Fruit fly (Drosophila melanogaster) whole organism, embryonic: ENCODE data around the gene CG1896.

Experiments used
- CG12071 ChIP-seq: fragments of 200-800 bp; sonication (Bioruptor generic); optimal IDR thresholded peaks from 3 replicates; lab custom pipeline; 2018; ENCODE audit warnings: missing biosample characterization, mild to moderate bottlenecking, missing genetic modification characterization
- CG12744 ChIP-seq: fragments of 200-800 bp; sonication (Bioruptor generic); optimal IDR thresholded peaks from 2 replicates; lab custom pipeline; 2016; ENCODE audit warnings: missing biosample characterization, missing genetic modification characterization
- CG13123 ChIP-seq: fragments of 200-800 bp; sonication (Bioruptor generic); optimal IDR thresholded peaks from 2 replicates; lab custom pipeline; 2016; ENCODE audit warnings: missing biosample characterization, missing genetic modification characterization
- CG15073 ChIP-seq: fragments of 200-800 bp; sonication (Bioruptor generic); optimal IDR thresholded peaks from 2 replicates; lab custom pipeline; 2016; ENCODE audit warnings: missing biosample characterization, missing genetic modification characterization
- CG17612 ChIP-seq: fragments of 200-800 bp; sonication (Bioruptor generic); IDR thresholded peaks from 2 replicates; pipeline ENCODE4 v1.3.6; 2022; ENCODE audit warnings: missing biosample characterization, missing genetic modification characterization
- CG2202 ChIP-seq: fragments of 200-800 bp; sonication (Bioruptor generic); optimal IDR thresholded peaks from 2 replicates; lab custom pipeline; 2018; ENCODE audit warnings: missing biosample characterization, mild to moderate bottlenecking, missing genetic modification characterization
- CG2875 ChIP-seq: fragments of 200-800 bp; sonication (Bioruptor generic); optimal IDR thresholded peaks from 2 replicates; lab custom pipeline; 2017; ENCODE audit warnings: missing biosample characterization, mild to moderate bottlenecking, missing genetic modification characterization, missing genetic modification reagents
- CG33557 ChIP-seq: fragments of 200-800 bp; sonication (Bioruptor generic); optimal IDR thresholded peaks from 2 replicates; lab custom pipeline; 2019; ENCODE audit warnings: missing biosample characterization, mild to moderate bottlenecking, missing genetic modification characterization, moderate library complexity
- CG34224 ChIP-seq: fragments of 200-800 bp; sonication (Bioruptor generic); IDR thresholded peaks from 3 replicates; pipeline ENCODE4 v1.3.6; 2022; ENCODE audit warnings: missing biosample characterization, missing genetic modification characterization; ENCODE audit not compliant: partially characterized antibody
- CG3995 ChIP-seq: fragments of 200-800 bp; sonication (Bioruptor generic); optimal IDR thresholded peaks from 3 replicates; lab custom pipeline; 2016; ENCODE audit warnings: missing biosample characterization, missing genetic modification characterization
- CG4360 ChIP-seq: fragments of 200-800 bp; sonication (Bioruptor generic); IDR thresholded peaks from 2 replicates; pipeline ENCODE4 v1.3.6; 2022; ENCODE audit warnings: missing biosample characterization, missing genetic modification characterization
- CG6791 ChIP-seq: fragments of 200-800 bp; sonication (Bioruptor generic); IDR thresholded peaks from 3 replicates; pipeline ENCODE4 v1.3.6; 2022; ENCODE audit warnings: missing biosample characterization, missing genetic modification characterization; ENCODE audit not compliant: partially characterized antibody
- CG7928 ChIP-seq: fragments of 200-800 bp; sonication (Bioruptor generic); optimal IDR thresholded peaks from 2 replicates; lab custom pipeline; 2017; ENCODE audit warnings: missing biosample characterization, mild to moderate bottlenecking, missing genetic modification characterization
- CG8388 ChIP-seq: fragments of 200-800 bp; sonication (Bioruptor generic); optimal IDR thresholded peaks from 2 replicates; lab custom pipeline; 2019; ENCODE audit warnings: missing biosample characterization, mild to moderate bottlenecking, missing genetic modification characterization, moderate library complexity
- CG8478 ChIP-seq: fragments of >200 bp; optimal IDR thresholded peaks from 2 replicates; lab custom pipeline; 2018
- CG9876 ChIP-seq: fragments of 200-800 bp; sonication (Bioruptor generic); optimal IDR thresholded peaks from 2 replicates; lab custom pipeline; 2016; ENCODE audit warnings: missing biosample characterization, missing genetic modification characterization
- CHES-1-like ChIP-seq: fragments of 200-800 bp; sonication (Bioruptor generic); optimal IDR thresholded peaks from 2 replicates; lab custom pipeline; 2016; ENCODE audit warnings: missing biosample characterization, missing genetic modification characterization
- Chrac-16 ChIP-seq: fragments of 200-800 bp; sonication (Bioruptor generic); optimal IDR thresholded peaks from 3 replicates; lab custom pipeline; 2016; ENCODE audit warnings: missing biosample characterization, missing genetic modification characterization
- Dad ChIP-seq: fragments of 200-800 bp; sonication (Bioruptor generic); optimal IDR thresholded peaks from 3 replicates; lab custom pipeline; 2016; ENCODE audit warnings: missing biosample characterization, missing genetic modification characterization
- Deaf1 ChIP-seq: fragments of 200-800 bp; optimal IDR thresholded peaks from 3 replicates; lab custom pipeline; 2019; ENCODE audit warnings: missing biosample characterization, mild to moderate bottlenecking, missing genetic modification characterization, moderate library complexity
- Dll ChIP-seq: fragments of 200-800 bp; sonication (Bioruptor generic); IDR thresholded peaks from 4 replicates; pipeline ENCODE4 v1.3.6; 2022; ENCODE audit warnings: missing biosample characterization, missing genetic modification characterization; ENCODE audit not compliant: partially characterized antibody
- Fer2 ChIP-seq: fragments of 200-800 bp; sonication (Bioruptor generic); optimal IDR thresholded peaks from 2 replicates; lab custom pipeline; 2018; ENCODE audit warnings: missing biosample characterization, mild to moderate bottlenecking, missing genetic modification characterization, moderate library complexity
- Oaz ChIP-seq: fragments of 200-800 bp; sonication (Bioruptor generic); IDR thresholded peaks from 2 replicates; pipeline ENCODE4 v1.3.6; 2022; ENCODE audit warnings: missing biosample characterization, missing genetic modification characterization
- Optix ChIP-seq: fragments of 200-800 bp; sonication (Bioruptor generic); IDR thresholded peaks from 3 replicates; pipeline ENCODE4 v1.3.6; 2022; ENCODE audit warnings: missing biosample characterization, missing genetic modification characterization
- Poxn ChIP-seq: fragments of 200-800 bp; sonication (Bioruptor generic); IDR thresholded peaks from 2 replicates; pipeline ENCODE4 v1.3.6; 2022; ENCODE audit warnings: missing biosample characterization, missing genetic modification characterization
- Sry-δ ChIP-seq: fragments of 200-800 bp; sonication (Bioruptor generic); optimal IDR thresholded peaks from 2 replicates; lab custom pipeline; 2016; ENCODE audit warnings: missing biosample characterization, missing genetic modification characterization
- bcd ChIP-seq: fragments of 200-800 bp; sonication (Bioruptor generic); optimal IDR thresholded peaks from 2 replicates; lab custom pipeline; 2017; ENCODE audit warnings: missing biosample characterization, mild to moderate bottlenecking, missing genetic modification characterization
- cato ChIP-seq: fragments of 200-800 bp; sonication (Bioruptor generic); optimal IDR thresholded peaks from 2 replicates; lab custom pipeline; 2016; ENCODE audit warnings: missing biosample characterization, missing genetic modification characterization, borderline replicate concordance
- caup ChIP-seq: fragments of 200-800 bp; sonication (Bioruptor generic); optimal IDR thresholded peaks from 3 replicates; lab custom pipeline; 2017; ENCODE audit warnings: missing biosample characterization, mild to moderate bottlenecking, missing genetic modification characterization, moderate library complexity; ENCODE audit not compliant: severe bottlenecking
- ci ChIP-seq: fragments of 200-800 bp; sonication (Bioruptor generic); IDR thresholded peaks from 3 replicates; pipeline ENCODE4 v1.3.6; 2022; ENCODE audit warnings: missing biosample characterization, missing genetic modification characterization
- cwo ChIP-seq: fragments of 200-800 bp; sonication (Bioruptor generic); optimal IDR thresholded peaks from 3 replicates; lab custom pipeline; 2017; ENCODE audit warnings: missing biosample characterization, missing genetic modification characterization, mild to moderate bottlenecking, moderate library complexity, missing genetic modification reagents
- dmrt11E ChIP-seq: fragments of 200-800 bp; sonication (Bioruptor generic); optimal IDR thresholded peaks from 3 replicates; lab custom pipeline; 2018; ENCODE audit warnings: missing biosample characterization, mild to moderate bottlenecking, missing genetic modification characterization, moderate library complexity
- emc ChIP-seq: fragments of 200-800 bp; sonication (Bioruptor generic); optimal IDR thresholded peaks from 2 replicates; lab custom pipeline; 2016; ENCODE audit warnings: missing biosample characterization, missing genetic modification characterization
- ftz-f1 ChIP-seq: fragments of 200-800 bp; sonication (Bioruptor generic); optimal IDR thresholded peaks from 2 replicates; lab custom pipeline; 2016; ENCODE audit warnings: missing biosample characterization, missing genetic modification characterization
- gcm2 ChIP-seq: fragments of 200-800 bp; sonication (Bioruptor generic); optimal IDR thresholded peaks from 2 replicates; lab custom pipeline; 2016; ENCODE audit warnings: missing biosample characterization, missing genetic modification characterization
- grau ChIP-seq: fragments of 200-800 bp; optimal IDR thresholded peaks from 3 replicates; lab custom pipeline; 2019; ENCODE audit warnings: missing biosample characterization, mild to moderate bottlenecking, missing genetic modification characterization, moderate library complexity
- gsb ChIP-seq: fragments of 200-800 bp; sonication (Bioruptor generic); IDR thresholded peaks from 2 replicates; pipeline ENCODE4 v1.3.6; 2022; ENCODE audit warnings: missing biosample characterization, missing genetic modification characterization
- gsb-n ChIP-seq: fragments of 200-800 bp; sonication (Bioruptor generic); optimal IDR thresholded peaks from 3 replicates; lab custom pipeline; 2018; ENCODE audit warnings: missing biosample characterization, mild to moderate bottlenecking, missing genetic modification characterization
- h ChIP-seq: fragments of >200 bp; optimal IDR thresholded peaks from 2 replicates; lab custom pipeline; 2017
- ken ChIP-seq: fragments of 200-800 bp; sonication (Bioruptor generic); IDR thresholded peaks from 3 replicates; pipeline ENCODE4 v1.3.6; 2022; ENCODE audit warnings: missing biosample characterization, missing genetic modification characterization
- lilli ChIP-seq: fragments of 200-800 bp; sonication (Bioruptor generic); optimal IDR thresholded peaks from 3 replicates; lab custom pipeline; 2016; ENCODE audit warnings: missing biosample characterization, missing genetic modification characterization
- nmo ChIP-seq: fragments of 200-800 bp; sonication (Bioruptor generic); optimal IDR thresholded peaks from 2 replicates; lab custom pipeline; 2018; ENCODE audit warnings: missing biosample characterization, mild to moderate bottlenecking, missing genetic modification characterization, moderate library complexity
- pros ChIP-seq: fragments of 200-800 bp; sonication (Bioruptor generic); optimal IDR thresholded peaks from 3 replicates; lab custom pipeline; 2019; ENCODE audit warnings: missing biosample characterization, mild to moderate bottlenecking, missing genetic modification characterization, moderate library complexity
- pzg ChIP-seq: fragments of 200-800 bp; sonication (Bioruptor generic); optimal IDR thresholded peaks from 3 replicates; lab custom pipeline; 2018; ENCODE audit warnings: missing biosample characterization, mild to moderate bottlenecking, missing genetic modification characterization, moderate library complexity
- ro ChIP-seq: fragments of 200-800 bp; sonication (Bioruptor generic); IDR thresholded peaks from 2 replicates; pipeline ENCODE4 v1.3.6; 2022; ENCODE audit warnings: missing biosample characterization, missing genetic modification characterization
- sens-2 ChIP-seq: fragments of 200-800 bp; sonication (Bioruptor generic); IDR thresholded peaks from 2 replicates; pipeline ENCODE4 v1.3.6; 2022; ENCODE audit warnings: missing biosample characterization, missing genetic modification characterization
- so ChIP-seq: fragments of 200-800 bp; sonication (Bioruptor generic); IDR thresholded peaks from 3 replicates; pipeline ENCODE4 v1.3.6; 2022; ENCODE audit warnings: missing biosample characterization, missing genetic modification characterization
- stwl ChIP-seq: fragments of 200-800 bp; sonication (Bioruptor generic); optimal IDR thresholded peaks from 3 replicates; lab custom pipeline; 2018; ENCODE audit warnings: missing biosample characterization, mild to moderate bottlenecking, missing genetic modification characterization, moderate library complexity
- z ChIP-seq: fragments of 200-800 bp; sonication (Bioruptor generic); IDR thresholded peaks from 3 replicates; pipeline ENCODE4 v1.3.6; 2022; ENCODE audit warnings: missing biosample characterization, missing genetic modification characterization

CG1896 gene

DNA sequence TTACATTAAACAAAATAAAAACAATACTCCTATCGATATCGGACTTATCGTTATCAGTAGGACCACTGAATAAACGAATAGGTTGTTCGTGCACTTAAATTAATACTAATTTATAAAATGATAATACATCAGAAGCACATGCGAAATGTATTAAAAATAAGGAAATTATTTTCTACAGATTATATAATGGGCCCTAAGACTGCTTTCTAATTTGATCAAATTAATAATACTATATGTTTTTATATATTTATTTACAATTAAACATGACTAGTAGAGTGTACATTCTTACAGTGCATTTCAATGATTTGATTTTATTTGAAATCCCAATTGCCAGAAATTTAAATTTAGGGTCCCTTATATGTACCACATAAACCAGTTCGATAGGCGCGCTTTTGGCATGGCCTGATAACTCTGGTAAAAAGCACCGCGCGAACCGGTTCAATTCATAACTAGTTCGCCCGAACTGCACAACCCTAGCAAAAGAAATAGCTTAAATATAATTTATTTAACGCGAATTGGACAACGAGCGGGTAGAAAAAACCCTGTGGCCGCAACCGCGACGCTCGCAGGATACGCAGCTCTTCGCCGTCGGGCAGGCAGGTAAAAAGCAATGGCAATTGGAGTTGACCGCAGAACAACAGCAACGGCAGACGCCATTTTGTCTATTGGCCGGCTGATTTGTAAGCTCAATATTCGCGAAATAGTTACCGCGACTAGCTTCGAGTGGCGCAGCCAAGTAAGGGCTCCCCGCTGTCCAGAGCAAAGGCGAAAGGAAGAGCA, 32.7 kb downstream of the CG1896 start, which contains the start of the genes CG2126 and faf (continued):
- no peak; the same call in 2 of the 3 replicates for TF ChIP-seq Optix (GFP tag; lab: Robert Waterston, UW)
- peak; percentile 37; the same call in 1 of the 3 replicates for TF ChIP-seq so (GFP tag; lab: Robert Waterston, UW)
- peak; percentile 88 for TF ChIP-seq nmo
- no peak for TF ChIP-seq CG8478
- peak; percentile 54 for TF ChIP-seq Deaf1 (tag; lab: Kevin White, UChicago)
- TF ChIP-seq emc (GFP tag; lab: Kevin White, UChicago) = peak; percentile 26
- TF ChIP-seq gsb-n (tag; lab: Kevin White, UChicago) = peak; percentile 67
- peak; percentile 60 for TF ChIP-seq cato (GFP tag; lab: Kevin White, UChicago)
- TF ChIP-seq CHES-1-like (GFP tag; lab: Kevin White, UChicago) = peak; percentile 59
- TF ChIP-seq CG12744 (GFP tag; lab: Kevin White, UChicago) = peak; percentile 2
- TF ChIP-seq ken (GFP tag; lab: Robert Waterston, UW) = peak; percentile 65; the same call in 1 of the 3 replicates
- TF ChIP-seq z = no peak
- TF ChIP-seq ro (GFP tag; lab: Robert Waterston, UW) = peak; percentile 23; the same call in 1 of the 2 replicates
- no peak for TF ChIP-seq pros (GFP tag; lab: Kevin White, UChicago)
- peak; percentile 52 for TF ChIP-seq cwo
- TF ChIP-seq lilli = peak; percentile 73
- TF ChIP-seq CG12071 (GFP tag; lab: Kevin White, UChicago) = peak; percentile 9
- peak; percentile 59 for TF ChIP-seq CG33557
- TF ChIP-seq CG15073 (GFP tag; lab: Kevin White, UChicago) = peak; percentile 18
- peak; percentile 43 for TF ChIP-seq CG7928 (GFP tag; lab: Kevin White, UChicago)
- TF ChIP-seq stwl (tag; lab: Kevin White, UChicago) = peak; percentile 40
- TF ChIP-seq caup = peak; percentile 73
- 0 out of 2 replicates have a peak, but pooled peaks have one; percentile 22 for TF ChIP-seq CG4360 (GFP tag; lab: Robert Waterston, UW)
- TF ChIP-seq CG13123 = peak; percentile 63
- TF ChIP-seq pzg (GFP tag; lab: Kevin White, UChicago) = peak; percentile 57
- peak; percentile 51; the same call in 2 of the 3 replicates for TF ChIP-seq CG34224 (GFP tag; lab: Robert Waterston, UW)
- peak; percentile 76 for TF ChIP-seq dmrt11E (tag; lab: Kevin White, UChicago)
- TF ChIP-seq CG2202 (tag; lab: Kevin White, UChicago) = peak; percentile 49
- peak; percentile 5 for TF ChIP-seq Dad
- TF ChIP-seq Sry-δ (GFP tag; lab: Kevin White, UChicago) = peak; percentile 40
- TF ChIP-seq h = no peak
- peak; percentile 50; the same call in 1 of the 2 replicates for TF ChIP-seq gsb
- TF ChIP-seq Oaz (GFP tag; lab: Robert Waterston, UW) = peak; percentile 63; the same call in 1 of the 2 replicates
- no peak; the same call in 1 of the 2 replicates for TF ChIP-seq CG17612 (GFP tag; lab: Robert Waterston, UW)
- TF ChIP-seq CG3995 (GFP tag; lab: Kevin White, UChicago) = peak; percentile 39
- peak; percentile 84 for TF ChIP-seq ci (GFP tag; lab: Robert Waterston, UW)
- peak; percentile 79 for TF ChIP-seq grau (tag; lab: Kevin White, UChicago)
- TF ChIP-seq CG8388 = peak; percentile 77
- no peak for TF ChIP-seq gcm2
- TF ChIP-seq ftz-f1 = no peak
- peak; percentile 80 for TF ChIP-seq Fer2 (tag; lab: Kevin White, UChicago)
- peak; percentile 77 for TF ChIP-seq bcd (GFP tag; lab: Kevin White, UChicago)
- peak; percentile 12 for TF ChIP-seq CG9876
- peak; percentile 47 for TF ChIP-seq Poxn
- peak; percentile 63; the same call in 3 of the 4 replicates for TF ChIP-seq Dll
- TF ChIP-seq sens-2 = 0 out of 2 replicates have a peak, but pooled peaks have one; percentile 51
- peak; percentile 74 for TF ChIP-seq Chrac-16 (GFP tag; lab: Kevin White, UChicago)
- no peak for TF ChIP-seq CG6791 (GFP tag; lab: Robert Waterston, UW)
- peak; percentile 16 for TF ChIP-seq CG2875 (GFP tag; lab: Kevin White, UChicago)
